Fruit fly (Drosophila melanogaster) Kc167 (cell line): ENCODE measurements around the gene CG12147.

Source experiments
- Myc ChIP-seq: fragments of >200 bp; optimal IDR thresholded peaks from 2 replicates; lab custom pipeline; 2017; ENCODE audit warnings: missing external identifiers
- Sin3A ChIP-seq: fragments of >200 bp; optimal IDR thresholded peaks from 2 replicates; lab custom pipeline; 2018; ENCODE audit warnings: missing external identifiers
- h ChIP-seq: fragments of >200 bp; optimal IDR thresholded peaks from 3 replicates; lab custom pipeline; 2018; ENCODE audit warnings: missing external identifiers
- insv ChIP-seq: fragments of >200 bp; optimal IDR thresholded peaks from 3 replicates; lab custom pipeline; 2018; ENCODE audit warnings: missing external identifiers
- psq ChIP-seq: fragments of >200 bp; optimal IDR thresholded peaks from 2 replicates; lab custom pipeline; 2017; ENCODE audit warnings: missing external identifiers
- ttk ChIP-seq: sonication (Bioruptor generic); optimal IDR thresholded peaks from 2 replicates; lab custom pipeline; 2017; ENCODE audit warnings: missing external identifiers

CG12147 gene

dm6 chr3R:5427157-5427556 lies at the start of gene CG12147:
TSS of gene CG12147 (minus strand) at chr3R:5427257.
- TF ChIP-seq psq (lab: Kevin White, UChicago) (no peak), Myc (lab: Kevin White, UChicago) (no peak), insv (no peak), Sin3A (lab: Kevin White, UChicago) (no peak), ttk (lab: Kevin White, UChicago) (no peak), h (lab: Kevin White, UChicago) (no peak)

- no peak for TF ChIP-seq Sin3A (lab: Kevin White, UChicago)
- no peak for TF ChIP-seq psq (lab: Kevin White, UChicago)
- no peak for TF ChIP-seq h (lab: Kevin White, UChicago)
- no peak for TF ChIP-seq insv
- no peak for TF ChIP-seq ttk (lab: Kevin White, UChicago)
- TF ChIP-seq Myc (lab: Kevin White, UChicago), result no peak
These were observed 47.5 kb upstream of the CG12147 start, which contains the start of the genes CG45100, HDAC3 and Hcs for dm6 chr3R:5474551-5474950. TSS of gene CG45100 (minus strand) at chr3R:5474600. TSS of gene HDAC3 (minus strand) at chr3R:5474600. TSS of gene Hcs (plus strand) at chr3R:5474899.

- TF ChIP-seq Myc (lab: Kevin White, UChicago) (no peak), h (lab: Kevin White, UChicago) (no peak), Sin3A (lab: Kevin White, UChicago) (no peak), insv (no peak), ttk (lab: Kevin White, UChicago) (no peak), psq (lab: Kevin White, UChicago) (no peak)
These were observed 43.7 kb upstream of the CG12147 start, which contains the start of the genes mRpL44 and Snr1 for dm6 chr3R:5470586-5471283. TSS of gene mRpL44 (minus strand) at chr3R:5470636. TSS of gene Snr1 (plus strand) at chr3R:5470926.

dm6 chr3R:5467619-5468018 lies 40.6 kb upstream of the CG12147 start, which contains the start of gene POLDIP2:
TSS of gene POLDIP2 (plus strand) at chr3R:5467778.
- TF ChIP-seq psq (lab: Kevin White, UChicago) (no peak), h (lab: Kevin White, UChicago) (no peak), ttk (lab: Kevin White, UChicago) (no peak), insv (no peak), Sin3A (lab: Kevin White, UChicago) (no peak), Myc (lab: Kevin White, UChicago) (no peak)

- TF ChIP-seq Myc (lab: Kevin White, UChicago), result no peak
- no peak for TF ChIP-seq insv
- TF ChIP-seq h (lab: Kevin White, UChicago), result no peak
- TF ChIP-seq Sin3A (lab: Kevin White, UChicago), result no peak
- TF ChIP-seq psq (lab: Kevin White, UChicago), result no peak
These were observed 39.8 kb upstream of the CG12147 start, which contains the start of gene RpL35A for dm6 chr3R:5466875-5467274. TSS of gene RpL35A (minus strand) at chr3R:5467101.

- TF ChIP-seq Myc (lab: Kevin White, UChicago) (no peak), h (lab: Kevin White, UChicago) (no peak), psq (lab: Kevin White, UChicago) (no peak), ttk (lab: Kevin White, UChicago) (no peak), Sin3A (lab: Kevin White, UChicago) (no peak), insv (no peak)
These were observed 37.4 kb upstream of the CG12147 start, which contains the start of gene PEK for dm6 chr3R:5464481-5464880. TSS of gene PEK (minus strand) at chr3R:5464753.

dm6 chr3R:5463199-5463949 lies 36.3 kb upstream of the CG12147 start:
- TF ChIP-seq insv, result no peak
- TF ChIP-seq psq (lab: Kevin White, UChicago), result no peak
- no peak for TF ChIP-seq Myc (lab: Kevin White, UChicago)
- no peak for TF ChIP-seq h (lab: Kevin White, UChicago)
- no peak for TF ChIP-seq Sin3A (lab: Kevin White, UChicago)
- no peak for TF ChIP-seq ttk (lab: Kevin White, UChicago)

dm6 chr3R:5458627-5459026 lies 31.6 kb upstream of the CG12147 start:
- no peak for TF ChIP-seq Sin3A (lab: Kevin White, UChicago)

- TF ChIP-seq Myc (lab: Kevin White, UChicago) (no peak), h (lab: Kevin White, UChicago) (no peak), psq (lab: Kevin White, UChicago) (no peak), Sin3A (lab: Kevin White, UChicago) (no peak), ttk (lab: Kevin White, UChicago) (no peak), insv (no peak)
These were observed 27.3 kb upstream of the CG12147 start for dm6 chr3R:5454334-5454733.

dm6 chr3R:5438750-5439149 lies 11.7 kb upstream of the CG12147 start:
- TF ChIP-seq ttk (lab: Kevin White, UChicago) (no peak), psq (lab: Kevin White, UChicago) (no peak), Myc (lab: Kevin White, UChicago) (no peak), Sin3A (lab: Kevin White, UChicago) (no peak), h (lab: Kevin White, UChicago) (no peak), insv (no peak)

- TF ChIP-seq Myc (lab: Kevin White, UChicago), result no peak
- no peak for TF ChIP-seq h (lab: Kevin White, UChicago)
- no peak for TF ChIP-seq ttk (lab: Kevin White, UChicago)
- TF ChIP-seq Sin3A (lab: Kevin White, UChicago), result no peak
- TF ChIP-seq psq (lab: Kevin White, UChicago), result no peak
- TF ChIP-seq insv, result no peak
These were observed 2.7 kb upstream of the CG12147 start for dm6 chr3R:5429786-5430185.
